Worm (Caenorhabditis elegans) whole organism, L4 larva: ENCODE data around the gene swt-5.

Experiments used
- D1046.2 ChIP-seq: fragments of 200-800 bp; sonication (Bioruptor generic); IDR thresholded peaks from 2 replicates; pipeline ENCODE4 v1.3.6; 2022; ENCODE audit warnings: missing genetic modification characterization, missing compliant biosample characterization
- F10B5.3 ChIP-seq: sonication (generic microtip); optimal IDR thresholded peaks from 2 replicates; lab custom pipeline; 2016; ENCODE audit warnings: mild to moderate bottlenecking, missing genetic modification characterization, missing compliant biosample characterization
- F37D6.2 ChIP-seq: sonication (generic microtip); optimal IDR thresholded peaks from 2 replicates; lab custom pipeline; 2016; ENCODE audit warnings: mild to moderate bottlenecking, missing genetic modification characterization, missing compliant biosample characterization
- F44E2.7 ChIP-seq: fragments of 200-800 bp; sonication (Bioruptor generic); IDR thresholded peaks from 2 replicates; pipeline ENCODE4 v2.1.2; 2022; ENCODE audit warnings: missing genetic modification characterization, missing compliant biosample characterization
- T20F7.1 ChIP-seq: fragments of 200-800 bp; sonication (Bioruptor generic); optimal IDR thresholded peaks from 2 replicates; lab custom pipeline; 2018; ENCODE audit warnings: mild to moderate bottlenecking, missing genetic modification characterization, missing compliant biosample characterization
- aha-1 ChIP-seq: fragments of 150-350 bp; peaks from one replicate; lab custom pipeline; 2014; ENCODE audit warnings: missing biosample characterization, missing genetic modification characterization
- ama-1 ChIP-seq: fragments of 150-350 bp; optimal IDR thresholded peaks from 2 replicates; lab custom pipeline; 2014; ENCODE audit warnings: inconsistent platforms, mixed read lengths
- ceh-44 ChIP-seq: fragments of 200-800 bp; sonication (Bioruptor generic); IDR thresholded peaks from 2 replicates; pipeline ENCODE4 v1.3.6; 2022; ENCODE audit warnings: missing genetic modification reagents, missing genetic modification characterization, missing compliant biosample characterization
- ceh-62 ChIP-seq: sonication (generic microtip); optimal IDR thresholded peaks from 2 replicates; lab custom pipeline; 2017; ENCODE audit warnings: missing biosample characterization, missing genetic modification characterization
- dmd-6 ChIP-seq: fragments of 200-800 bp; sonication (Bioruptor generic); IDR thresholded peaks from 2 replicates; pipeline ENCODE4 v1.3.6; 2022; ENCODE audit warnings: missing genetic modification reagents, missing genetic modification characterization, missing compliant biosample characterization
- dmd-8 ChIP-seq: fragments of 200-800 bp; sonication (Bioruptor generic); IDR thresholded peaks from 2 replicates; pipeline ENCODE4 v1.3.6; 2022; ENCODE audit warnings: missing genetic modification characterization, missing compliant biosample characterization
- dpl-1 ChIP-seq: fragments of 150-350 bp; optimal IDR thresholded peaks from 2 replicates; lab custom pipeline; 2014; ENCODE audit warnings: missing biosample characterization, missing genetic modification reagents, missing genetic modification characterization
- egl-43 ChIP-seq: fragments of 200-800 bp; sonication (Bioruptor generic); IDR thresholded peaks from 2 replicates; pipeline ENCODE4 v1.3.6; 2022; ENCODE audit warnings: missing genetic modification reagents, missing genetic modification characterization, missing compliant biosample characterization
- hlh-11 ChIP-seq: fragments of 200-800 bp; sonication (Bioruptor generic); optimal IDR thresholded peaks from 2 replicates; lab custom pipeline; 2018; ENCODE audit warnings: mild to moderate bottlenecking, missing genetic modification characterization, missing compliant biosample characterization
- hlh-30 ChIP-seq: sonication (generic microtip); optimal IDR thresholded peaks from 2 replicates; lab custom pipeline; 2017; ENCODE audit warnings: antibody characterized with exemption, mild to moderate bottlenecking, missing genetic modification characterization, missing compliant biosample characterization; ENCODE audit not compliant: insufficient read depth
- hmg-1.1 ChIP-seq: fragments of 200-800 bp; sonication (Bioruptor generic); IDR thresholded peaks from 2 replicates; pipeline ENCODE4 v1.3.6; 2022; ENCODE audit warnings: missing genetic modification reagents, missing genetic modification characterization, missing compliant biosample characterization
- jun-1 ChIP-seq: fragments of 150-350 bp; optimal IDR thresholded peaks from 2 replicates; lab custom pipeline; 2014; ENCODE audit warnings: missing biosample characterization, missing genetic modification reagents, missing genetic modification characterization
- lin-1 ChIP-seq: fragments of 200-800 bp; sonication (Bioruptor generic); IDR thresholded peaks from 2 replicates; pipeline ENCODE4 v1.3.6; 2022; ENCODE audit warnings: missing genetic modification reagents, missing genetic modification characterization, missing compliant biosample characterization
- lin-13 ChIP-seq: fragments of 150-350 bp; optimal IDR thresholded peaks from 2 replicates; lab custom pipeline; 2014; ENCODE audit warnings: missing biosample characterization, missing genetic modification reagents, missing genetic modification characterization
- lin-38 ChIP-seq: fragments of 200-800 bp; sonication (Bioruptor generic); IDR thresholded peaks from 2 replicates; pipeline ENCODE4 v1.3.6; 2022; ENCODE audit warnings: missing genetic modification reagents, missing genetic modification characterization, missing compliant biosample characterization
- lin-39 ChIP-seq: fragments of 150-350 bp; optimal IDR thresholded peaks from 2 replicates; lab custom pipeline; 2014; ENCODE audit warnings: missing biosample characterization, missing genetic modification reagents, missing genetic modification characterization
- lsy-2 ChIP-seq, 2 experiments: fragments of 150-350 bp in 1 of 2; sonication (generic microtip) in 1 of 2; optimal IDR thresholded peaks; 2 replicates each; lab custom pipeline; 2014 to 2017; ENCODE audit warnings: missing biosample characterization in 2 of 2, missing genetic modification characterization in 2 of 2
- mdl-1 ChIP-seq, 2 experiments: fragments of 150-350 bp in 1 of 2; sonication (generic microtip) in 1 of 2; optimal IDR thresholded peaks; 2 replicates each; lab custom pipeline; 2014 to 2017; ENCODE audit warnings: missing biosample characterization in 2 of 2, missing genetic modification characterization in 2 of 2
- mep-1 ChIP-seq: fragments of 150-350 bp; sonication (generic microtip); optimal IDR thresholded peaks from 3 replicates; lab custom pipeline; 2014; ENCODE audit warnings: missing biosample characterization, missing genetic modification characterization
- mes-2 ChIP-seq: sonication (generic microtip); optimal IDR thresholded peaks from 2 replicates; lab custom pipeline; 2016; ENCODE audit warnings: missing genotype, mild to moderate bottlenecking, missing genetic modification characterization, missing compliant biosample characterization; ENCODE audit not compliant: poor library complexity, severe bottlenecking
- mxl-3 ChIP-seq: fragments of 200-800 bp; sonication (Bioruptor generic); optimal IDR thresholded peaks from 2 replicates; lab custom pipeline; 2018; ENCODE audit warnings: mild to moderate bottlenecking, missing genetic modification characterization, missing compliant biosample characterization
- nhr-10 ChIP-seq: fragments of 150-350 bp; optimal IDR thresholded peaks from 2 replicates; lab custom pipeline; 2014; ENCODE audit warnings: missing biosample characterization, missing genetic modification characterization
- nhr-102 ChIP-seq: sonication (generic microtip); optimal IDR thresholded peaks from 2 replicates; lab custom pipeline; 2016; ENCODE audit warnings: mild to moderate bottlenecking, missing genetic modification characterization, moderate library complexity, missing compliant biosample characterization
- nhr-11 ChIP-seq: fragments of 150-350 bp; optimal IDR thresholded peaks from 2 replicates; lab custom pipeline; 2014; ENCODE audit warnings: missing biosample characterization, missing genetic modification characterization
- nhr-111 ChIP-seq: fragments of 200-800 bp; sonication (Bioruptor generic); optimal IDR thresholded peaks from 2 replicates; lab custom pipeline; 2018; ENCODE audit warnings: mild to moderate bottlenecking, missing genetic modification characterization, missing compliant biosample characterization
- nhr-25 ChIP-seq: sonication (generic microtip); optimal IDR thresholded peaks from 2 replicates; lab custom pipeline; 2017; ENCODE audit warnings: missing genetic modification characterization, mild to moderate bottlenecking, missing compliant biosample characterization, antibody characterized with exemption, moderate library complexity, borderline replicate concordance; ENCODE audit not compliant: insufficient read depth
- nhr-42 ChIP-seq: fragments of 200-800 bp; sonication (Bioruptor generic); IDR thresholded peaks from 2 replicates; pipeline ENCODE4 v1.3.6; 2022; ENCODE audit warnings: missing genetic modification characterization, missing compliant biosample characterization
- nhr-48 ChIP-seq: sonication (generic microtip); optimal IDR thresholded peaks from 2 replicates; lab custom pipeline; 2016; ENCODE audit warnings: mild to moderate bottlenecking, missing genetic modification characterization, missing compliant biosample characterization
- pha-4 ChIP-seq, 2 experiments: fragments of 150-350 bp in 1 of 2; fragments of 200-800 bp in 1 of 2; sonication (Bioruptor generic) in 1 of 2; IDR thresholded peaks in 1 of 2; optimal IDR thresholded peaks in 1 of 2; 2 replicates each; pipeline versions ENCODE4 v1.3.6 to Lab custom; 2014 to 2022; ENCODE audit warnings: missing genetic modification characterization in 2 of 2, missing genetic modification reagents in 2 of 2, missing biosample characterization in 1 of 2, missing compliant biosample characterization in 1 of 2
- php-3 ChIP-seq: fragments of 200-800 bp; sonication (Bioruptor generic); IDR thresholded peaks from 2 replicates; pipeline ENCODE4 v1.3.6; 2022; ENCODE audit warnings: missing genetic modification reagents, missing genetic modification characterization, missing compliant biosample characterization
- rbr-2 ChIP-seq: sonication (generic microtip); optimal IDR thresholded peaks from 2 replicates; lab custom pipeline; 2016; ENCODE audit warnings: missing genotype, missing genetic modification characterization, missing compliant biosample characterization
- set-16 ChIP-seq: fragments of 200-800 bp; sonication (Bioruptor generic); IDR thresholded peaks from 2 replicates; pipeline ENCODE4 v1.3.6; 2022; ENCODE audit warnings: missing genetic modification reagents, missing genetic modification characterization, missing compliant biosample characterization
- skn-1 ChIP-seq: fragments of 150-350 bp; optimal IDR thresholded peaks from 2 replicates; lab custom pipeline; 2014; ENCODE audit warnings: missing biosample characterization, missing genetic modification characterization
- snpc-1.2 ChIP-seq: fragments of 200-800 bp; sonication (Bioruptor generic); IDR thresholded peaks from 2 replicates; pipeline ENCODE4 v1.3.6; 2022; ENCODE audit warnings: missing genetic modification reagents, missing genetic modification characterization, missing compliant biosample characterization
- tra-1 ChIP-seq: fragments of 200-800 bp; sonication (Bioruptor generic); IDR thresholded peaks from 2 replicates; pipeline ENCODE4 v1.3.6; 2022; ENCODE audit warnings: missing genetic modification reagents, missing genetic modification characterization, missing compliant biosample characterization
- unc-39 ChIP-seq: sonication (generic microtip); optimal IDR thresholded peaks from 2 replicates; lab custom pipeline; 2017; ENCODE audit warnings: missing biosample characterization, missing genetic modification characterization
- unc-62 ChIP-seq, 3 experiments: fragments of 150-350 bp in 1 of 3; sonication (generic microtip); optimal IDR thresholded peaks in 2 of 3; peaks in 1 of 3; 1 replicate in 1 of 3; 2 replicates in 2 of 3; lab custom pipeline; 2014 to 2017; ENCODE audit warnings: missing biosample characterization in 3 of 3, missing genetic modification characterization in 3 of 3, missing genetic modification reagents in 3 of 3, missing genotype in 1 of 3
- zfp-2 ChIP-seq: sonication (generic microtip); optimal IDR thresholded peaks from 2 replicates; lab custom pipeline; 2016; ENCODE audit warnings: mild to moderate bottlenecking, missing genetic modification characterization, missing compliant biosample characterization
- zfp-3 ChIP-seq: fragments of 200-800 bp; sonication (Bioruptor generic); conservative IDR thresholded peaks from 2 replicates; pipeline ENCODE4 v1.3.6; 2022; ENCODE audit warnings: missing genetic modification reagents, missing genetic modification characterization, missing compliant biosample characterization

swt-5 gene

ce11 chrV:9544176-9544632 is 43.0 kb downstream of the swt-5 start, which contains the start of gene mdf-1 (continued):
- TF ChIP-seq nhr-48 = no peak
- TF ChIP-seq mdl-1 (tag; optimal IDR thresholded peaks at IDR 0.05; lab: Kevin White, UChicago) = no peak
- TF ChIP-seq T20F7.1 (GFP tag; lab: Kevin White, UChicago) = peak; percentile 63
- TF ChIP-seq php-3 (GFP tag; lab: Robert Waterston, UW) = no peak
- TF ChIP-seq nhr-10 (tag; lab: Kevin White, UChicago) = peak; percentile 5
- no peak for TF ChIP-seq skn-1 (tag; lab: Kevin White, UChicago)
- TF ChIP-seq snpc-1.2 (GFP tag; lab: Robert Waterston, UW) = no peak
- no peak for TF ChIP-seq tra-1 (GFP tag; lab: Robert Waterston, UW)
- TF ChIP-seq zfp-3 (GFP tag; lab: Robert Waterston, UW) = no peak
- TF ChIP-seq nhr-25 = no peak
- TF ChIP-seq jun-1 (tag; lab: Kevin White, UChicago) = no peak
- peak; percentile 61 for TF ChIP-seq lin-38 (GFP tag; lab: Robert Waterston, UW)
- peak; percentile 54 for TF ChIP-seq lin-13
- TF ChIP-seq egl-43 = no peak
- no peak for TF ChIP-seq lin-1 (GFP tag; lab: Robert Waterston, UW)
- 0 out of 2 replicates have a peak, but pooled peaks have one; percentile 43 for TF ChIP-seq pha-4 (GFP tag; IDR thresholded peaks at IDR 0.05; lab: Robert Waterston, UW)
- TF ChIP-seq pha-4 (tag; optimal IDR thresholded peaks at IDR 0.05; lab: Kevin White, UChicago) = peak; percentile 38
- no peak for TF ChIP-seq lin-39
- peak; percentile 57; the same call in 1 of the 2 replicates for TF ChIP-seq D1046.2

ce11 chrV:9545238-9545709 is 44.1 kb downstream of the swt-5 start, which contains the start of the genes his-35 and his-41:
TSS of gene his-35 (minus strand) at chrV:9545288.
TSS of gene his-41 (plus strand) at chrV:9545536.
- TF ChIP-seq egl-43 = peak; percentile 57; the same call in 1 of the 2 replicates
- TF ChIP-seq set-16 = peak; percentile 24; the same call in 1 of the 2 replicates
- TF ChIP-seq dmd-6 (GFP tag; lab: Robert Waterston, UW) = peak; percentile 27; the same call in 1 of the 2 replicates
- peak in 1 of 2 experiments; percentile 11 for TF ChIP-seq mdl-1 (tag; optimal IDR thresholded peaks at IDR 0.05; lab: Kevin White, UChicago)
- peak in 1 of 2 experiments; percentile 46 for TF ChIP-seq lsy-2 (tag; optimal IDR thresholded peaks at IDR 0.05; lab: Kevin White, UChicago)
- TF ChIP-seq hmg-1.1 = 0 out of 2 replicates have a peak, but pooled peaks have one; percentile 24
- TF ChIP-seq mxl-3 (GFP tag; lab: Kevin White, UChicago) = peak; percentile 10
- no peak for TF ChIP-seq unc-39 (tag; lab: Kevin White, UChicago)
- TF ChIP-seq D1046.2 = no peak
- no peak for TF ChIP-seq F10B5.3 (tag; lab: Kevin White, UChicago)
- peak; percentile 85 for TF ChIP-seq ama-1
- no peak for TF ChIP-seq ceh-44 (GFP tag; lab: Robert Waterston, UW)
- TF ChIP-seq nhr-11 = peak; percentile 76
- peak; percentile 96 for TF ChIP-seq aha-1 (tag; lab: Kevin White, UChicago)
- 0 out of 2 replicates have a peak, but pooled peaks have one; percentile 27 for TF ChIP-seq nhr-42 (GFP tag; lab: Robert Waterston, UW)
- TF ChIP-seq F37D6.2 = peak; percentile 12
- TF ChIP-seq F44E2.7 = no peak
- peak; percentile 59 for TF ChIP-seq hlh-11 (tag; lab: Kevin White, UChicago)
- TF ChIP-seq lin-13 = no peak
- peak; percentile 44 for TF ChIP-seq nhr-102 (tag; lab: Kevin White, UChicago)
- no peak for TF ChIP-seq zfp-2
- TF ChIP-seq unc-62 (GFP tag; optimal IDR thresholded peaks at IDR 0.05 in 1 of 2; lab: Kevin White, UChicago) = peak in 1 of 2 experiments; percentile 81
- TF ChIP-seq unc-62 (tag; optimal IDR thresholded peaks at IDR 0.05; lab: Kevin White, UChicago) = no peak
- peak; percentile 2 for TF ChIP-seq mep-1 (tag; lab: Kevin White, UChicago)
- peak; percentile 37 for TF ChIP-seq rbr-2
- peak; percentile 20 for TF ChIP-seq nhr-48
- TF ChIP-seq ceh-62 (tag; lab: Kevin White, UChicago) = no peak
- 0 out of 2 replicates have a peak, but pooled peaks have one; percentile 16 for TF ChIP-seq tra-1 (GFP tag; lab: Robert Waterston, UW)
- no peak for TF ChIP-seq nhr-111
- no peak for TF ChIP-seq dmd-8 (GFP tag; lab: Robert Waterston, UW)
- TF ChIP-seq dpl-1 (GFP tag; lab: Kevin White, UChicago) = peak; percentile 27
- TF ChIP-seq hlh-30 (tag; lab: Kevin White, UChicago) = peak; percentile 4
- peak; percentile 42 for TF ChIP-seq mes-2 (tag; lab: Kevin White, UChicago)
- peak; percentile 61 for TF ChIP-seq lin-38 (GFP tag; lab: Robert Waterston, UW)
